Worm (Caenorhabditis elegans) whole organism, young adult: ENCODE results near the gene hir-1.

Experiments
- B0019.2 ChIP-seq: fragments of 200-800 bp; sonication (Bioruptor generic); conservative IDR thresholded peaks from 2 replicates; pipeline ENCODE4 v1.3.6; 2022; ENCODE audit warnings: missing genetic modification reagents, missing genetic modification characterization, missing compliant biosample characterization
- B0035.1 ChIP-seq: sonication (generic microtip); optimal IDR thresholded peaks from 2 replicates; lab custom pipeline; 2016; ENCODE audit warnings: missing genetic modification characterization, mild to moderate bottlenecking, missing compliant biosample characterization, missing genotype, missing genetic modification reagents
- D2030.7 ChIP-seq: fragments of 200-800 bp; sonication (Bioruptor generic); IDR thresholded peaks from 2 replicates; pipeline ENCODE4 v1.3.6; 2022; ENCODE audit warnings: missing genetic modification reagents, missing genetic modification characterization, missing compliant biosample characterization
- F22D6.2 ChIP-seq: sonication (generic microtip); optimal IDR thresholded peaks from 2 replicates; lab custom pipeline; 2016; ENCODE audit warnings: mild to moderate bottlenecking, missing genetic modification characterization, missing compliant biosample characterization
- F33H1.4 ChIP-seq: fragments of 200-800 bp; sonication (Bioruptor generic); IDR thresholded peaks from 2 replicates; pipeline ENCODE4 v1.3.6; 2022; ENCODE audit warnings: missing genetic modification reagents, missing genetic modification characterization, missing compliant biosample characterization
- F52B5.7 ChIP-seq: sonication (generic microtip); optimal IDR thresholded peaks from 2 replicates; lab custom pipeline; 2016; ENCODE audit warnings: mild to moderate bottlenecking, missing genetic modification characterization, missing compliant biosample characterization
- F55B11.4 ChIP-seq: sonication (generic microtip); optimal IDR thresholded peaks from 2 replicates; lab custom pipeline; 2016; ENCODE audit warnings: missing compliant biosample characterization, missing genetic modification characterization, borderline replicate concordance; ENCODE audit not compliant: insufficient read depth
- K12H6.12 ChIP-seq: fragments of 200-800 bp; sonication (Bioruptor generic); optimal IDR thresholded peaks from 2 replicates; lab custom pipeline; 2018; ENCODE audit warnings: mild to moderate bottlenecking, missing genetic modification characterization, missing compliant biosample characterization
- Y56A3A.18 ChIP-seq: fragments of 200-800 bp; sonication (Bioruptor generic); IDR thresholded peaks from 2 replicates; pipeline ENCODE4 v1.3.6; 2022; ENCODE audit warnings: missing genetic modification reagents, missing genetic modification characterization, missing compliant biosample characterization
- Y67H2A.10 ChIP-seq: fragments of 200-800 bp; sonication (Bioruptor generic); conservative IDR thresholded peaks from 2 replicates; pipeline ENCODE4 v1.3.6; 2022; ENCODE audit warnings: missing genetic modification reagents, missing genetic modification characterization, missing compliant biosample characterization
- Y79H2A.3 ChIP-seq: fragments of 200-800 bp; sonication (Bioruptor generic); conservative IDR thresholded peaks from 2 replicates; pipeline ENCODE4 v1.3.6; 2022; ENCODE audit warnings: missing genetic modification reagents, missing genetic modification characterization, missing compliant biosample characterization
- ama-1 ChIP-seq, 3 experiments: fragments of 150-350 bp in 1 of 3; sonication (generic microtip) in 2 of 3; optimal IDR thresholded peaks; 2 replicates each; lab custom pipeline; 2014 to 2018; ENCODE audit warnings: missing biosample characterization in 2 of 3, missing genetic modification characterization in 2 of 3, missing genetic modification reagents in 2 of 3
- aptf-3 ChIP-seq: fragments of 200-800 bp; sonication (Bioruptor generic); IDR thresholded peaks from 2 replicates; pipeline ENCODE4 v1.3.6; 2022; ENCODE audit warnings: missing genetic modification characterization, missing compliant biosample characterization
- bed-2 ChIP-seq: fragments of 200-800 bp; sonication (Bioruptor generic); IDR thresholded peaks from 2 replicates; pipeline ENCODE4 v1.3.6; 2022; ENCODE audit warnings: missing genetic modification reagents, missing genetic modification characterization, missing compliant biosample characterization
- ceh-58 ChIP-seq: fragments of 200-800 bp; sonication (Bioruptor generic); IDR thresholded peaks from 2 replicates; pipeline ENCODE4 v1.3.6; 2022; ENCODE audit warnings: missing genetic modification characterization, missing compliant biosample characterization
- ceh-79 ChIP-seq: sonication (generic microtip); optimal IDR thresholded peaks from 2 replicates; lab custom pipeline; 2017; ENCODE audit warnings: mild to moderate bottlenecking, missing genetic modification characterization, missing compliant biosample characterization
- ceh-91 ChIP-seq: fragments of 200-800 bp; sonication (Bioruptor generic); IDR thresholded peaks from 2 replicates; pipeline ENCODE4 v1.3.6; 2022; ENCODE audit warnings: missing genetic modification reagents, missing genetic modification characterization, missing compliant biosample characterization
- dpff-1 ChIP-seq: sonication (generic microtip); optimal IDR thresholded peaks from 2 replicates; lab custom pipeline; 2017; ENCODE audit warnings: mild to moderate bottlenecking, missing genetic modification characterization, missing compliant biosample characterization
- dpl-1 ChIP-seq: fragments of 150-350 bp; optimal IDR thresholded peaks from 2 replicates; lab custom pipeline; 2014; ENCODE audit warnings: missing biosample characterization, missing genetic modification reagents, missing genetic modification characterization
- egl-44 ChIP-seq: fragments of 200-800 bp; sonication (Bioruptor generic); IDR thresholded peaks from 2 replicates; pipeline ENCODE4 v1.3.6; 2022; ENCODE audit warnings: missing genetic modification reagents, missing genetic modification characterization, missing compliant biosample characterization
- hlh-12 ChIP-seq: sonication (generic microtip); optimal IDR thresholded peaks from 2 replicates; lab custom pipeline; 2016; ENCODE audit warnings: missing genetic modification characterization, missing compliant biosample characterization
- hmg-1.2 ChIP-seq: fragments of 200-800 bp; sonication (Bioruptor generic); IDR thresholded peaks from 2 replicates; pipeline ENCODE4 v1.3.6; 2022; ENCODE audit warnings: missing genetic modification reagents, missing genetic modification characterization, missing compliant biosample characterization
- hsf-1 ChIP-seq: fragments of 200-800 bp; sonication (Bioruptor generic); IDR thresholded peaks from 2 replicates; pipeline ENCODE4 v1.3.6; 2022; ENCODE audit warnings: missing genetic modification reagents, missing genetic modification characterization, missing compliant biosample characterization
- lag-1 ChIP-seq: fragments of 200-800 bp; sonication (Bioruptor generic); IDR thresholded peaks from 2 replicates; pipeline ENCODE4 v1.3.6; 2022; ENCODE audit warnings: missing genetic modification reagents, missing genetic modification characterization, missing compliant biosample characterization
- let-526 ChIP-seq: fragments of 200-800 bp; sonication (Bioruptor generic); IDR thresholded peaks from 2 replicates; pipeline ENCODE4 v1.3.6; 2022; ENCODE audit warnings: missing genetic modification reagents, missing genetic modification characterization, missing compliant biosample characterization
- let-607 ChIP-seq, 2 experiments: fragments of 200-800 bp in 1 of 2; sonication (Bioruptor generic) in 1 of 2; sonication (generic microtip) in 1 of 2; optimal IDR thresholded peaks; 2 replicates each; lab custom pipeline; 2016 to 2018; ENCODE audit warnings: mild to moderate bottlenecking in 2 of 2, missing compliant biosample characterization in 2 of 2, missing genetic modification characterization in 2 of 2, moderate library complexity in 2 of 2, missing genotype in 1 of 2
- lin-26 ChIP-seq: fragments of 200-800 bp; sonication (Bioruptor generic); IDR thresholded peaks from 2 replicates; pipeline ENCODE4 v1.3.6; 2022; ENCODE audit warnings: missing genetic modification reagents, missing genetic modification characterization, missing compliant biosample characterization
- lin-54 ChIP-seq: fragments of 200-800 bp; sonication (Bioruptor generic); optimal IDR thresholded peaks from 2 replicates; lab custom pipeline; 2018; ENCODE audit warnings: mild to moderate bottlenecking, missing genetic modification characterization, missing compliant biosample characterization
- lir-1 ChIP-seq: fragments of 200-800 bp; sonication (Bioruptor generic); conservative IDR thresholded peaks from 2 replicates; pipeline ENCODE4 v1.3.6; 2022; ENCODE audit warnings: missing genetic modification reagents, missing genetic modification characterization, missing compliant biosample characterization
- lsl-1 ChIP-seq: fragments of 200-800 bp; sonication (Bioruptor generic); optimal IDR thresholded peaks from 2 replicates; lab custom pipeline; 2018; ENCODE audit warnings: mild to moderate bottlenecking, missing genetic modification characterization, moderate library complexity, missing compliant biosample characterization
- madf-6 ChIP-seq: fragments of 200-800 bp; sonication (Bioruptor generic); IDR thresholded peaks from 2 replicates; pipeline ENCODE4 v1.3.6; 2022; ENCODE audit warnings: missing genetic modification reagents, missing genetic modification characterization, missing compliant biosample characterization
- madf-8 ChIP-seq: fragments of 200-800 bp; sonication (Bioruptor generic); conservative IDR thresholded peaks from 2 replicates; pipeline ENCODE4 v1.3.6; 2022; ENCODE audit warnings: missing genetic modification reagents, missing genetic modification characterization, missing compliant biosample characterization
- mcd-1 ChIP-seq: fragments of 200-800 bp; sonication (Bioruptor generic); IDR thresholded peaks from 2 replicates; pipeline ENCODE4 v1.3.6; 2022; ENCODE audit warnings: missing genetic modification reagents, missing genetic modification characterization, missing compliant biosample characterization
- mes-4 ChIP-seq: sonication (generic microtip); optimal IDR thresholded peaks from 2 replicates; lab custom pipeline; 2016; ENCODE audit warnings: missing genotype, missing genetic modification characterization, missing compliant biosample characterization
- nfya-2 ChIP-seq: fragments of 200-800 bp; sonication (Bioruptor generic); IDR thresholded peaks from 2 replicates; pipeline ENCODE4 v1.3.6; 2022; ENCODE audit warnings: missing genetic modification reagents, missing genetic modification characterization, missing compliant biosample characterization
- nhr-80 ChIP-seq: sonication (generic microtip); optimal IDR thresholded peaks from 2 replicates; lab custom pipeline; 2016; ENCODE audit warnings: missing genetic modification characterization, missing compliant biosample characterization
- nhr-90 ChIP-seq: sonication (generic microtip); optimal IDR thresholded peaks from 2 replicates; lab custom pipeline; 2016; ENCODE audit warnings: missing genotype, mild to moderate bottlenecking, missing genetic modification characterization, missing compliant biosample characterization
- rcor-1 ChIP-seq: fragments of 200-800 bp; sonication (Bioruptor generic); IDR thresholded peaks from 2 replicates; pipeline ENCODE4 v1.3.6; 2022; ENCODE audit warnings: missing genetic modification reagents, missing genetic modification characterization, missing compliant biosample characterization
- sptf-2 ChIP-seq: fragments of 200-800 bp; sonication (Bioruptor generic); optimal IDR thresholded peaks from 2 replicates; lab custom pipeline; 2018; ENCODE audit warnings: mild to moderate bottlenecking, missing genetic modification characterization, missing compliant biosample characterization
- tbx-9 ChIP-seq: sonication (generic microtip); optimal IDR thresholded peaks from 2 replicates; lab custom pipeline; 2016; ENCODE audit warnings: borderline replicate concordance, missing genetic modification characterization, inconsistent platforms, missing compliant biosample characterization
- tlf-1 ChIP-seq: fragments of 200-800 bp; sonication (Bioruptor generic); optimal IDR thresholded peaks from 2 replicates; lab custom pipeline; 2018; ENCODE audit warnings: mild to moderate bottlenecking, missing genetic modification characterization, missing compliant biosample characterization
- zfh-2 ChIP-seq: fragments of 200-800 bp; sonication (Bioruptor generic); conservative IDR thresholded peaks from 2 replicates; pipeline ENCODE4 v1.3.6; 2022; ENCODE audit warnings: missing genetic modification reagents, missing genetic modification characterization, missing compliant biosample characterization
- ztf-6 ChIP-seq: fragments of 200-800 bp; sonication (Bioruptor generic); IDR thresholded peaks from 2 replicates; pipeline ENCODE4 v1.3.6; 2022; ENCODE audit warnings: missing genetic modification reagents, missing genetic modification characterization, missing compliant biosample characterization

Gene hir-1

ce11 chrV:5488766-5489165 lies 33.2 kb upstream of the hir-1 start, which contains the start of gene grl-18:
grl-18 (minus strand) TSS chrV:5488866.
- TF ChIP-seq Y67H2A.10 (GFP tag; lab: Robert Waterston, UW) (no peak), hmg-1.2 (no peak), D2030.7 (GFP tag; lab: Robert Waterston, UW) (no peak), ceh-91 (no peak), hlh-12 (tag; lab: Kevin White, UChicago) (no peak), F55B11.4 (tag; lab: Kevin White, UChicago) (no peak), K12H6.12 (no peak), Y79H2A.3 (GFP tag; lab: Robert Waterston, UW) (no peak), madf-6 (GFP tag; lab: Robert Waterston, UW) (no peak), dpff-1 (no peak), zfh-2 (no peak), hsf-1 (no peak)

- no peak for TF ChIP-seq B0035.1
- no peak for TF ChIP-seq ztf-6 (GFP tag; lab: Robert Waterston, UW)
- TF ChIP-seq let-607 (tag; optimal IDR thresholded peaks at IDR 0.05; lab: Kevin White, UChicago): no peak
- no peak for TF ChIP-seq sptf-2 (GFP tag; lab: Kevin White, UChicago)
- TF ChIP-seq F52B5.7 (tag; lab: Kevin White, UChicago): no peak
- TF ChIP-seq rcor-1: no peak
- peak; percentile 88 for TF ChIP-seq nhr-80 (tag; lab: Kevin White, UChicago)
Measured at ce11 chrV:5490205-5490604, 31.7 kb upstream of the hir-1 start, which contains the start of gene T05C3.6. T05C3.6 (plus strand) TSS chrV:5490445.

DNA sequence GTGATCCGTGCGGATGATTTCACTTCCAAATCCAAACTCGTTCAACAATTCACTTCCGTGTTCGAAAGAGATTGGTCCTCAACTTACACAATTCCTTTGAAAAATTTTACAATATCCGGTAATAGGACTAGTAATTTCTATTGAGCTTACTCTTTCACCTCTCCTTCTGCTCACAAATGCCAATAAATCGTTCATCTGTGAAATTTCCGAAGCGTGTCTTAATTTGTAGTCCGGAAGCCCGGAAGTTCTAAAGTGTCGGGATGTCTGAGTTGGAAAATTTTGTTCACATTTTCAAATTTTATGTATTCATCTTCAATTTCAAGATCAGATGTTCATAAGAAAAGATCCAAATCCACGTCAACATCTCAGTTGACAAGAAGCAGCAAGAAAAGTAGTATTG lies 28.5 kb upstream of the hir-1 start, which contains the start of gene T05C3.2:
Gene T05C3.2 (plus strand): TSS at position 301 of the 400 bp plus-strand sequence.
- TF ChIP-seq nhr-90 (tag; lab: Kevin White, UChicago): no peak
- TF ChIP-seq lir-1 (GFP tag; lab: Robert Waterston, UW): no peak
- no peak for TF ChIP-seq let-607 (tag; optimal IDR thresholded peaks at IDR 0.05; lab: Kevin White, UChicago)
- TF ChIP-seq ztf-6 (GFP tag; lab: Robert Waterston, UW): no peak
- TF ChIP-seq lin-26 (GFP tag; lab: Robert Waterston, UW): no peak
- no peak for TF ChIP-seq F22D6.2 (tag; lab: Kevin White, UChicago)
- TF ChIP-seq F55B11.4 (tag; lab: Kevin White, UChicago): no peak
- TF ChIP-seq egl-44 (GFP tag; lab: Robert Waterston, UW): no peak
- no peak for TF ChIP-seq nfya-2 (GFP tag; lab: Robert Waterston, UW)
- TF ChIP-seq B0035.1: no peak
- no peak for TF ChIP-seq aptf-3
- TF ChIP-seq mes-4: no peak

DNA sequence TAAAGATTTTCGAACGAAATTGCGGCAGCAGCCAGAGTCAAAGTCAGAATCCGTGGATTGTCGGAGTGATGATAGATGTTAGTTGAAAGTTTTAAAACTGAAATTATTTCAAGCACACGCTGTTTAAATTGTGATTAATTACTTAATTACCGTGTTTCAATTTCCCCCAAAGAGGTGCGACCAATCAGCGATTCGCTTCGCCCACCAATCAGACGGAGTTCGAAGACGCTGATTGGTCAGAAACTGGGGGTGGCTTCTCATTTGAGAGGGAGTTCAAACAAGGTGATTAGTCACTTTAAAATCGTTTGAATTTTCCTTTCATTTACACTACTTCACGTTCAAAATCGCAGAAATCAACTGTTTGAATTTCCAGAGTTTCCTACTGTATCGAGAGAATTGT lies 22.5 kb upstream of the hir-1 start:
- TF ChIP-seq lag-1 (GFP tag; lab: Robert Waterston, UW) (no peak), hsf-1 (no peak), F33H1.4 (GFP tag; lab: Robert Waterston, UW) (no peak), nfya-2 (GFP tag; lab: Robert Waterston, UW) (no peak), B0019.2 (no peak), tbx-9 (tag; lab: Kevin White, UChicago) (no peak), lir-1 (GFP tag; lab: Robert Waterston, UW) (no peak), bed-2 (GFP tag; lab: Robert Waterston, UW) (no peak)

- TF ChIP-seq tlf-1 (GFP tag; lab: Kevin White, UChicago) (no peak), ceh-79 (tag; lab: Kevin White, UChicago) (peak; percentile 29), lin-54 (GFP tag; lab: Kevin White, UChicago) (peak; percentile 35), let-526 (GFP tag; lab: Robert Waterston, UW) (no peak), Y56A3A.18 (peak; percentile 36; the same call in 1 of the 2 replicates), ama-1 (optimal IDR thresholded peaks at IDR 0.05; lab: Kevin White, UChicago) (peak; percentile 86), ama-1 (GFP tag; optimal IDR thresholded peaks at IDR 0.05; lab: Kevin White, UChicago) (no peak), mcd-1 (GFP tag; lab: Robert Waterston, UW) (0 out of 2 replicates have a peak, but pooled peaks have one; percentile 4), lsl-1 (peak; percentile 12), lin-26 (GFP tag; lab: Robert Waterston, UW) (peak; percentile 46; the same call in 1 of the 2 replicates), ceh-58 (GFP tag; lab: Robert Waterston, UW) (no peak), madf-8 (GFP tag; lab: Robert Waterston, UW) (no peak), dpl-1 (GFP tag; lab: Kevin White, UChicago) (no peak), aptf-3 (no peak)
Measured at ce11 chrV:5502701-5503100, 19.2 kb upstream of the hir-1 start.
